Fruit fly (Drosophila melanogaster) S2 (cell line): ENCODE measurements around the gene CG42818.

Experiments
- CG8478 ChIP-seq: fragments of >200 bp; optimal IDR thresholded peaks from 2 replicates; lab custom pipeline; 2018
- CTCF ChIP-seq, 2 experiments: fragments of >200 bp; optimal IDR thresholded peaks; 2 replicates each; lab custom pipeline; 2018

DNA sequence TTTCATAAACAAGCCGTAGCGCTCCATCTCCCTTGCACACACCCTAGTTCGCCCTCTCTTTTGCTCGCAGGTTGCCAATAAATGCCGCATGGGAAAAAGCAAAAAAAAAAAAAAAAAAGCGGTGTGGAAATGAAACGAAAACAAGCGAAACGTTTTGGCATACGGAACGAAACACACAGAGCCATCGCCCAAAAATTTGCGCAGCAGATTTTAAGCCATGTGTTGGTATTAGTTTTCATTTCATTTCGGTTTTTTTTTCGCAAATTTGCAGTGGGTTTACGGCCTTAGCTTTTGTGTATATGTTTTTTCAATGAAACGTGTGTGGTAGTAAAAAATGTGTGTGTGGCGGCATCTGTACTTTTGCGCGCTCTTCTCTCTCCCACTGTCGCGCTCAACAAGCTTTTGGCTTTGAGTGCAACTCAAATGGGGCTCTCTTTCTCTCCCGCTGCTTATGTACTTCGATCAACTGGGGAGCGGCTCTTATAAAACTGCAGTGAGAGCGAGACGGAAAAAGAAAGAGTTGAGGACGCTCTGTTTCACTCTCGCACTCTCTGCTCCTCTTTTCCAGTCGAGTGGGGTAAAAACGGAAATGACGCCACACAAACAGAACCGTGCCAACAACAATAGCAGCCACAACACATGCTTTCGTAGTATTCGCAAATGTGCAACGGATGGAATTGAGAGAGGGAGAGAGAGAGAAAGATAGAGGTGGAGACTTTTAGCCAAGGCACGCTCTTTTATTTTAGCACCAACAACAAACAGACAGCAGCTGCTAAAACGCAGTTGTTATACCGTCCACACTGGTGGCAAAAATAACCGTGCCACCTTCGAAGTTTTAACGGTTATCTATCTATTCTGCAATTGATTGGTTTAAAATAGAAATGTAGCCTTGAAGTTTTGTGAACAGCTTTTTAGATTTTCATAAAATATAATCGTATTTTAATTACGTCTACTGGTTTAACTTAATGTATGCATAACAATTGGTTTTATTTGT, 42.9 kb downstream of the CG42818 start:
- TF ChIP-seq CG8478 (lab: Kevin White, UChicago): no peak
- peak in 1 of 2 experiments; percentile 6 for TF ChIP-seq CTCF (optimal IDR thresholded peaks at IDR 0.05; lab: Kevin White, UChicago)
